Worm (Caenorhabditis elegans) whole organism, L4 larva: ENCODE data around the gene ins-2.

Source experiments
- R02D3.7 ChIP-seq: fragments of 150-350 bp; sonication (generic microtip); optimal IDR thresholded peaks from 3 replicates; lab custom pipeline; 2014; ENCODE audit warnings: missing biosample characterization, missing genetic modification characterization
- Y75B8A.6 ChIP-seq: fragments of 200-800 bp; sonication (Bioruptor generic); IDR thresholded peaks from 2 replicates; pipeline ENCODE4 v1.3.6; 2022; ENCODE audit warnings: missing genetic modification reagents, missing genetic modification characterization, missing compliant biosample characterization
- ceh-32 ChIP-seq: sonication (generic microtip); optimal IDR thresholded peaks from 2 replicates; lab custom pipeline; 2016; ENCODE audit warnings: mild to moderate bottlenecking, missing genetic modification characterization, missing compliant biosample characterization; ENCODE audit not compliant: poor library complexity
- daf-16 ChIP-seq, 3 experiments: sonication (generic microtip); optimal IDR thresholded peaks; 2 replicates each; lab custom pipeline; 2016 to 2017; ENCODE audit warnings: missing genetic modification characterization in 3 of 3, missing genetic modification reagents in 3 of 3, mild to moderate bottlenecking in 2 of 3, missing compliant biosample characterization in 2 of 3, missing biosample characterization in 1 of 3, moderate library complexity in 1 of 3
- dpl-1 ChIP-seq: fragments of 150-350 bp; optimal IDR thresholded peaks from 2 replicates; lab custom pipeline; 2014; ENCODE audit warnings: missing biosample characterization, missing genetic modification reagents, missing genetic modification characterization
- lin-15B ChIP-seq: fragments of 150-350 bp; sonication (generic microtip); optimal IDR thresholded peaks from 3 replicates; lab custom pipeline; 2014; ENCODE audit warnings: missing biosample characterization, missing genetic modification characterization
- mep-1 ChIP-seq: fragments of 150-350 bp; sonication (generic microtip); optimal IDR thresholded peaks from 3 replicates; lab custom pipeline; 2014; ENCODE audit warnings: missing biosample characterization, missing genetic modification characterization
- nhr-10 ChIP-seq: fragments of 150-350 bp; optimal IDR thresholded peaks from 2 replicates; lab custom pipeline; 2014; ENCODE audit warnings: missing biosample characterization, missing genetic modification characterization
- nhr-25 ChIP-seq: sonication (generic microtip); optimal IDR thresholded peaks from 2 replicates; lab custom pipeline; 2017; ENCODE audit warnings: missing genetic modification characterization, mild to moderate bottlenecking, missing compliant biosample characterization, antibody characterized with exemption, moderate library complexity, borderline replicate concordance; ENCODE audit not compliant: insufficient read depth
- nhr-28 ChIP-seq: fragments of 150-350 bp; optimal IDR thresholded peaks from 2 replicates; lab custom pipeline; 2014; ENCODE audit warnings: missing biosample characterization, missing genetic modification characterization
- pha-4 ChIP-seq, 2 experiments: fragments of 150-350 bp in 1 of 2; fragments of 200-800 bp in 1 of 2; sonication (Bioruptor generic) in 1 of 2; IDR thresholded peaks in 1 of 2; optimal IDR thresholded peaks in 1 of 2; 2 replicates each; pipeline versions ENCODE4 v1.3.6 to Lab custom; 2014 to 2022; ENCODE audit warnings: missing genetic modification characterization in 2 of 2, missing genetic modification reagents in 2 of 2, missing biosample characterization in 1 of 2, missing compliant biosample characterization in 1 of 2
- php-3 ChIP-seq: fragments of 200-800 bp; sonication (Bioruptor generic); IDR thresholded peaks from 2 replicates; pipeline ENCODE4 v1.3.6; 2022; ENCODE audit warnings: missing genetic modification reagents, missing genetic modification characterization, missing compliant biosample characterization
- unc-62 ChIP-seq, 3 experiments: fragments of 150-350 bp in 1 of 3; sonication (generic microtip); optimal IDR thresholded peaks in 2 of 3; peaks in 1 of 3; 1 replicate in 1 of 3; 2 replicates in 2 of 3; lab custom pipeline; 2014 to 2017; ENCODE audit warnings: missing biosample characterization in 3 of 3, missing genetic modification characterization in 3 of 3, missing genetic modification reagents in 3 of 3, missing genotype in 1 of 3

DNA sequence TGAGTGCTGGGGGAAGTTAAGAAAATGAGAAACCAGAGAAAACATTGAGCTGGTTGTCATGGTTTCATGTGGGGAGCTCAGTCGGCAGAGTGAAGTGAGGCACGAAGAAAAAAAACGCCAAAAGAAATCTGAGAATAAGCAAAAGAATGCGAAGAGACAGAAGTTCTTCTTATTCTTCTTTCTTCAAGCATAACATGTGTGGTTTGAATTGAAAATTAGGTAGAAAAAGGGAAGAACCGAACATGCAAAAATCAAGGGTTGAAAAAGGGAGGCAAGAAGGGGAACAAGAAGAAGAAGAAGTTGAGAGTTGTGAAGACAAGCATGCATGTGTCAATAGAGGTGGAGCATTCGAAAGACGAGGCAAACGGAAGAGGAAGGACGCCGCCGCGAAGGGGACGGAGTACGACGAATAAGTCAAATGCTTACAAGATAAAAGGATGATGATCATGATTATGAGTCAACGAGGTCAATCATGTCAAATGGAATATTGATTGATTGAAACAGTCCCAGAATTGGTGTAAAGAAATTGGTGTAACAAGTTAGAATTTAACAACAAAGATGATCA is 30.4 kb upstream of the ins-2 start:
- no peak for TF ChIP-seq Y75B8A.6
- no peak for TF ChIP-seq daf-16 (GFP tag; optimal IDR thresholded peaks at IDR 0.05; lab: Kevin White, UChicago)
- TF ChIP-seq daf-16 (tag; optimal IDR thresholded peaks at IDR 0.05; lab: Kevin White, UChicago), result no peak
- no peak for TF ChIP-seq nhr-25 (tag; lab: Kevin White, UChicago)
- no peak for TF ChIP-seq mep-1 (tag; lab: Kevin White, UChicago)
- TF ChIP-seq php-3 (GFP tag; lab: Robert Waterston, UW), result no peak
- TF ChIP-seq nhr-28 (tag; lab: Kevin White, UChicago), result no peak
- no peak for TF ChIP-seq dpl-1 (GFP tag; lab: Kevin White, UChicago)
- TF ChIP-seq R02D3.7 (tag; lab: Kevin White, UChicago), result no peak
- no peak for TF ChIP-seq lin-15B
- no peak for TF ChIP-seq ceh-32 (tag; lab: Kevin White, UChicago)
- TF ChIP-seq nhr-10 (tag; lab: Kevin White, UChicago), result no peak
- no peak for TF ChIP-seq pha-4 (GFP tag; IDR thresholded peaks at IDR 0.05; lab: Robert Waterston, UW)
- no peak for TF ChIP-seq pha-4 (tag; optimal IDR thresholded peaks at IDR 0.05; lab: Kevin White, UChicago)
- TF ChIP-seq unc-62 (GFP tag; optimal IDR thresholded peaks at IDR 0.05 in 1 of 2; lab: Kevin White, UChicago), result no peak
- no peak for TF ChIP-seq unc-62 (tag; optimal IDR thresholded peaks at IDR 0.05; lab: Kevin White, UChicago)
